Worm (Caenorhabditis elegans): ENCODE results near the gene metl-6.
A peak's percentile ranks its signal among the peaks of the same experiment; 100 is the strongest.

Gene metl-6

DNA sequence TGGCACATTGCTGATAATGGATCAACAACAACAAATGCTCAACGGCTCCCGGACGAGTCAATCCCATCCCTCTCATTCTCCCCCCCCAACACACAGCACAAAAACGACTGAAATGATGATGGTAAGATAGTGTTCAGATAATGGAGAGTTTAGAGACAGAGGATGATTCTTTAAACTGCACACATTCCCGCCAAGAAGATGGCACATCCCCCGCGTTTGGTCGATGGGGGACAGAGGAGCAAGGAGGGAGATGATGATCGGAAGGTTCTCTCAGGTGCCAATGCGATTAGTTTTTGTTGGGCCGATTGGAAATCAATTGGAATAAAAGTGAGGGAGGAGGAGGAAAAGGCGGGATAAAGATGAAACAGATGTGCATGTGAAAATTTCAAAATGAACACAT lies 5.9 kb upstream of the metl-6 start (continued):
- no peak for TF ChIP-seq lin-15B (tag; optimal IDR thresholded peaks at IDR 0.05)
- no peak for TF ChIP-seq nhr-20 (tag; optimal IDR thresholded peaks at IDR 0.05)
- TF ChIP-seq efl-1 (optimal IDR thresholded peaks at IDR 0.05): peak; percentile 9 to 44
- peak; percentile 49 to 91 for TF ChIP-seq efl-1 (GFP tag; optimal IDR thresholded peaks at IDR 0.05 in 1 of 2)
- TF ChIP-seq unc-86 (tag; optimal IDR thresholded peaks at IDR 0.05): no peak
- no peak for TF ChIP-seq lin-39 (tag; optimal IDR thresholded peaks at IDR 0.05)
- TF ChIP-seq ztf-11 (tag; optimal IDR thresholded peaks at IDR 0.05): no peak
- no peak for TF ChIP-seq snpc-4 (tag; optimal IDR thresholded peaks at IDR 0.05)
- no peak for TF ChIP-seq skn-1 (tag; optimal IDR thresholded peaks at IDR 0.05)
- peak; percentile 58 for TF ChIP-seq rnt-1 (tag; optimal IDR thresholded peaks at IDR 0.05)
- TF ChIP-seq fkh-10 (GFP tag; optimal IDR thresholded peaks at IDR 0.05): no peak
- TF ChIP-seq ceh-63 (GFP tag; optimal IDR thresholded peaks at IDR 0.05): no peak
- no peak for TF ChIP-seq unc-98 (GFP tag; IDR thresholded peaks at IDR 0.05)
- no peak for TF ChIP-seq fkh-4 (tag; optimal IDR thresholded peaks at IDR 0.05; ENCODE audit: borderline replicate concordance)
- TF ChIP-seq ceh-8 (GFP tag; optimal IDR thresholded peaks at IDR 0.05): no peak
- no peak for TF ChIP-seq alr-1 (tag; optimal IDR thresholded peaks at IDR 0.05; ENCODE audit: borderline replicate concordance)
- no peak for TF ChIP-seq pqm-1 (tag; optimal IDR thresholded peaks at IDR 0.05)
- no peak for TF ChIP-seq vab-15 (tag; optimal IDR thresholded peaks at IDR 0.05)
- TF ChIP-seq ceh-88 (GFP tag; IDR thresholded peaks at IDR 0.05): no peak
- no peak for TF ChIP-seq xbp-1 (tag; optimal IDR thresholded peaks at IDR 0.05)
- TF ChIP-seq C04F5.9 (tag; optimal IDR thresholded peaks at IDR 0.05): no peak
- TF ChIP-seq grh-1 (GFP tag; IDR thresholded peaks at IDR 0.05): no peak
- peak; percentile 65 for TF ChIP-seq unc-130 (tag; optimal IDR thresholded peaks at IDR 0.05)
- peak; percentile 92 for TF ChIP-seq pag-3 (tag; optimal IDR thresholded peaks at IDR 0.05; ENCODE audit: borderline replicate concordance, insufficient read depth)
- TF ChIP-seq ceh-90 (tag; optimal IDR thresholded peaks at IDR 0.05): no peak
- no peak for TF ChIP-seq elt-3 (tag; optimal IDR thresholded peaks at IDR 0.05)
- no peak for TF ChIP-seq nhr-237 (tag; optimal IDR thresholded peaks at IDR 0.05)
- no peak for TF ChIP-seq ceh-82 (tag; optimal IDR thresholded peaks at IDR 0.05)
- no peak for TF ChIP-seq zag-1 (tag; optimal IDR thresholded peaks at IDR 0.05)
- no peak for TF ChIP-seq nhr-47 (tag; optimal IDR thresholded peaks at IDR 0.05)
- TF ChIP-seq lin-13 (GFP tag; optimal IDR thresholded peaks at IDR 0.05): no peak
- no peak for TF ChIP-seq isw-1 (GFP tag; IDR thresholded peaks at IDR 0.05)
- no peak for TF ChIP-seq tlp-1 (tag; optimal IDR thresholded peaks at IDR 0.05)
- no peak for TF ChIP-seq mep-1 (tag; optimal IDR thresholded peaks at IDR 0.05)
- TF ChIP-seq lin-14 (GFP tag; optimal IDR thresholded peaks at IDR 0.05): peak; percentile 79
- TF ChIP-seq Y116A8C.19 (tag; optimal IDR thresholded peaks at IDR 0.05; ENCODE audit: borderline replicate concordance): no peak
- TF ChIP-seq pax-3 (tag; optimal IDR thresholded peaks at IDR 0.05): no peak
- peak; percentile 15 to 38 for TF ChIP-seq lsy-2 (tag; optimal IDR thresholded peaks at IDR 0.05)
- no peak for TF ChIP-seq ama-1 (optimal IDR thresholded peaks at IDR 0.05)
- no peak for TF ChIP-seq F16B12.6 (tag; optimal IDR thresholded peaks at IDR 0.05)
- no peak for TF ChIP-seq nhr-85 (tag)
- TF ChIP-seq sptf-1 (tag; optimal IDR thresholded peaks at IDR 0.05): no peak
- peak; percentile 25 for TF ChIP-seq snu-23 (GFP tag; optimal IDR thresholded peaks at IDR 0.05)
- peak; percentile 61 for TF ChIP-seq nhr-71 (tag; optimal IDR thresholded peaks at IDR 0.05)
- no peak for TF ChIP-seq lir-3 (tag; optimal IDR thresholded peaks at IDR 0.05; ENCODE audit: poor library complexity)
- TF ChIP-seq zip-4 (GFP tag; optimal IDR thresholded peaks at IDR 0.05): no peak
- no peak for TF ChIP-seq C16A3.4 (tag; optimal IDR thresholded peaks at IDR 0.05)
- TF ChIP-seq nhr-76 (tag; optimal IDR thresholded peaks at IDR 0.05): no peak
- no peak for TF ChIP-seq irx-1 (tag; optimal IDR thresholded peaks at IDR 0.05)
- no peak for TF ChIP-seq fkh-8 (tag; optimal IDR thresholded peaks at IDR 0.05)
- no peak for TF ChIP-seq nhr-84 (tag; optimal IDR thresholded peaks at IDR 0.05)
- TF ChIP-seq unc-62 (GFP tag; optimal IDR thresholded peaks at IDR 0.05): no peak
- no peak for TF ChIP-seq egl-27 (tag; optimal IDR thresholded peaks at IDR 0.05)
- TF ChIP-seq swsn-7 (tag; optimal IDR thresholded peaks at IDR 0.05): no peak
- TF ChIP-seq tbx-2 (tag; optimal IDR thresholded peaks at IDR 0.05): no peak

All from whole organism, L1 larva.